Fruit fly (Drosophila melanogaster) whole organism, embryonic: ENCODE measurements around the gene hgo.

ENCODE experiments used
- Adf1 ChIP-seq: fragments of 200-800 bp; sonication (Bioruptor generic); IDR thresholded peaks from 2 replicates; pipeline ENCODE4 v1.3.6; 2022; ENCODE audit warnings: missing biosample characterization, missing genetic modification characterization
- Atf6 ChIP-seq: fragments of 200-800 bp; sonication (Bioruptor generic); IDR thresholded peaks from 2 replicates; pipeline ENCODE4 v1.3.6; 2022; ENCODE audit warnings: missing biosample characterization, missing genetic modification characterization
- CG10267 ChIP-seq: fragments of 200-800 bp; sonication (Bioruptor generic); optimal IDR thresholded peaks from 2 replicates; lab custom pipeline; 2018; ENCODE audit warnings: missing biosample characterization, mild to moderate bottlenecking, missing genetic modification characterization, moderate library complexity
- CG11504 ChIP-seq: fragments of 200-800 bp; sonication (Bioruptor generic); optimal IDR thresholded peaks from 3 replicates; lab custom pipeline; 2019; ENCODE audit warnings: missing biosample characterization, mild to moderate bottlenecking, missing genetic modification characterization, moderate library complexity
- CG14710 ChIP-seq: fragments of 200-800 bp; sonication (Bioruptor generic); optimal IDR thresholded peaks from 3 replicates; lab custom pipeline; 2019; ENCODE audit warnings: missing biosample characterization, mild to moderate bottlenecking, missing genetic modification characterization, moderate library complexity
- CG3163 ChIP-seq: fragments of 200-800 bp; sonication (Bioruptor generic); optimal IDR thresholded peaks from 3 replicates; lab custom pipeline; 2016; ENCODE audit warnings: missing biosample characterization, missing genetic modification characterization
- CG32772 ChIP-seq: fragments of 200-800 bp; sonication (Bioruptor generic); IDR thresholded peaks from 2 replicates; pipeline ENCODE4 v1.3.6; 2022; ENCODE audit warnings: missing biosample characterization, missing genetic modification characterization
- CG34224 ChIP-seq: fragments of 200-800 bp; sonication (Bioruptor generic); IDR thresholded peaks from 3 replicates; pipeline ENCODE4 v1.3.6; 2022; ENCODE audit warnings: missing biosample characterization, missing genetic modification characterization; ENCODE audit not compliant: partially characterized antibody
- CG34422 ChIP-seq: fragments of 200-800 bp; sonication (Bioruptor generic); IDR thresholded peaks from 3 replicates; pipeline ENCODE4 v1.3.6; 2022; ENCODE audit warnings: missing biosample characterization, missing genetic modification characterization
- CG4404 ChIP-seq: fragments of 200-800 bp; sonication (Bioruptor generic); IDR thresholded peaks from 2 replicates; pipeline ENCODE4 v1.3.6; 2022; ENCODE audit warnings: missing biosample characterization, missing genetic modification characterization
- CG4424 ChIP-seq: fragments of 200-800 bp; sonication (Bioruptor generic); optimal IDR thresholded peaks from 3 replicates; lab custom pipeline; 2016; ENCODE audit warnings: missing biosample characterization, missing genetic modification characterization
- CG4617 ChIP-seq: fragments of 200-800 bp; sonication (Bioruptor generic); optimal IDR thresholded peaks from 3 replicates; lab custom pipeline; 2016; ENCODE audit warnings: missing biosample characterization, missing genetic modification characterization, borderline replicate concordance
- CG6689 ChIP-seq: fragments of 200-800 bp; sonication (Bioruptor generic); IDR thresholded peaks from 2 replicates; pipeline ENCODE4 v1.3.6; 2022; ENCODE audit warnings: missing biosample characterization, missing genetic modification characterization
- CG7928 ChIP-seq: fragments of 200-800 bp; sonication (Bioruptor generic); optimal IDR thresholded peaks from 2 replicates; lab custom pipeline; 2017; ENCODE audit warnings: missing biosample characterization, mild to moderate bottlenecking, missing genetic modification characterization
- CG8281 ChIP-seq: fragments of 200-800 bp; sonication (Bioruptor generic); optimal IDR thresholded peaks from 2 replicates; lab custom pipeline; 2018; ENCODE audit warnings: missing biosample characterization, mild to moderate bottlenecking, missing genetic modification characterization, moderate library complexity
- CG8359 ChIP-seq: fragments of 200-800 bp; sonication (Bioruptor generic); optimal IDR thresholded peaks from 2 replicates; lab custom pipeline; 2017; ENCODE audit warnings: missing biosample characterization, mild to moderate bottlenecking, missing genetic modification characterization, borderline replicate concordance
- CG8765 ChIP-seq: fragments of 200-800 bp; sonication (Bioruptor generic); IDR thresholded peaks from 2 replicates; pipeline ENCODE4 v1.3.6; 2022; ENCODE audit warnings: missing biosample characterization, missing genetic modification characterization
- Dbx ChIP-seq: fragments of 200-800 bp; sonication (Bioruptor generic); IDR thresholded peaks from 3 replicates; pipeline ENCODE4 v1.3.6; 2022; ENCODE audit warnings: missing biosample characterization, missing genetic modification characterization
- Dp ChIP-seq: fragments of 200-800 bp; sonication (Bioruptor generic); optimal IDR thresholded peaks from 2 replicates; lab custom pipeline; 2018; ENCODE audit warnings: missing biosample characterization, mild to moderate bottlenecking, missing genetic modification characterization, moderate library complexity
- Dref ChIP-seq: fragments of 200-800 bp; sonication (Bioruptor generic); IDR thresholded peaks from 2 replicates; pipeline ENCODE4 v1.3.6; 2022; ENCODE audit warnings: missing biosample characterization, missing genetic modification characterization
- Drgx ChIP-seq: fragments of 200-800 bp; sonication (Bioruptor generic); IDR thresholded peaks from 2 replicates; pipeline ENCODE4 v1.3.6; 2022; ENCODE audit warnings: missing biosample characterization, missing genetic modification characterization
- E2f2 ChIP-seq: fragments of 200-800 bp; sonication (Bioruptor generic); IDR thresholded peaks from 2 replicates; pipeline ENCODE4 v1.3.6; 2022; ENCODE audit warnings: missing biosample characterization, missing genetic modification characterization
- Ets97D ChIP-seq: fragments of 200-800 bp; sonication (Bioruptor generic); optimal IDR thresholded peaks from 3 replicates; lab custom pipeline; 2016; ENCODE audit warnings: missing biosample characterization, missing genetic modification characterization
- Kr ChIP-seq: fragments of 200-800 bp; sonication (Bioruptor generic); optimal IDR thresholded peaks from 2 replicates; lab custom pipeline; 2017; ENCODE audit warnings: missing biosample characterization, mild to moderate bottlenecking, missing genetic modification characterization
- MBD-R2 ChIP-seq: fragments of 200-800 bp; sonication (Bioruptor generic); IDR thresholded peaks from 2 replicates; pipeline ENCODE4 v1.3.6; 2022; ENCODE audit warnings: missing biosample characterization, missing genetic modification characterization
- Max ChIP-seq: fragments of 200-800 bp; sonication (Bioruptor generic); optimal IDR thresholded peaks from 2 replicates; lab custom pipeline; 2016; ENCODE audit warnings: missing biosample characterization, mild to moderate bottlenecking, missing genetic modification characterization
- Myb ChIP-seq: fragments of 200-800 bp; sonication (Bioruptor generic); optimal IDR thresholded peaks from 2 replicates; lab custom pipeline; 2016; ENCODE audit warnings: missing biosample characterization, missing genetic modification characterization
- NFAT ChIP-seq: fragments of 200-800 bp; sonication (Bioruptor generic); IDR thresholded peaks from 2 replicates; pipeline ENCODE4 v1.3.6; 2022; ENCODE audit warnings: missing biosample characterization, missing genetic modification characterization
- Neu2 ChIP-seq: fragments of 200-800 bp; sonication (Bioruptor generic); optimal IDR thresholded peaks from 3 replicates; lab custom pipeline; 2016; ENCODE audit warnings: missing biosample characterization, missing genetic modification characterization, borderline replicate concordance
- Nf-YC ChIP-seq: fragments of 200-800 bp; optimal IDR thresholded peaks from 3 replicates; lab custom pipeline; 2019; ENCODE audit warnings: missing biosample characterization, mild to moderate bottlenecking, missing genetic modification characterization, moderate library complexity
- Scr ChIP-seq: fragments of 200-800 bp; sonication (Bioruptor generic); IDR thresholded peaks from 2 replicates; pipeline ENCODE4 v1.3.6; 2022; ENCODE audit warnings: missing biosample characterization, missing genetic modification characterization; ENCODE audit not compliant: partially characterized antibody
- Sin3A ChIP-seq: fragments of >200 bp; optimal IDR thresholded peaks from 2 replicates; lab custom pipeline; 2018
- Sry-δ ChIP-seq: fragments of 200-800 bp; sonication (Bioruptor generic); optimal IDR thresholded peaks from 2 replicates; lab custom pipeline; 2016; ENCODE audit warnings: missing biosample characterization, missing genetic modification characterization
- bab2 ChIP-seq: fragments of 200-800 bp; sonication (Bioruptor generic); optimal IDR thresholded peaks from 2 replicates; lab custom pipeline; 2016; ENCODE audit warnings: missing biosample characterization, missing genetic modification characterization
- bowl ChIP-seq: fragments of 200-800 bp; sonication (Bioruptor generic); IDR thresholded peaks from 2 replicates; pipeline ENCODE4 v1.3.6; 2022; ENCODE audit warnings: missing biosample characterization, missing genetic modification characterization
- danr ChIP-seq: fragments of 200-800 bp; sonication (Bioruptor generic); IDR thresholded peaks from 2 replicates; pipeline ENCODE4 v1.3.6; 2022; ENCODE audit warnings: missing biosample characterization, missing genetic modification characterization
- ftz-f1 ChIP-seq: fragments of 200-800 bp; sonication (Bioruptor generic); optimal IDR thresholded peaks from 2 replicates; lab custom pipeline; 2016; ENCODE audit warnings: missing biosample characterization, missing genetic modification characterization
- gfzf ChIP-seq: fragments of 200-800 bp; sonication (Bioruptor generic); optimal IDR thresholded peaks from 2 replicates; lab custom pipeline; 2016; ENCODE audit warnings: missing biosample characterization, mild to moderate bottlenecking, missing genetic modification characterization, moderate library complexity
- ken ChIP-seq: fragments of 200-800 bp; sonication (Bioruptor generic); IDR thresholded peaks from 3 replicates; pipeline ENCODE4 v1.3.6; 2022; ENCODE audit warnings: missing biosample characterization, missing genetic modification characterization
- lilli ChIP-seq: fragments of 200-800 bp; sonication (Bioruptor generic); optimal IDR thresholded peaks from 3 replicates; lab custom pipeline; 2016; ENCODE audit warnings: missing biosample characterization, missing genetic modification characterization
- pb ChIP-seq: fragments of 200-800 bp; sonication (Bioruptor generic); optimal IDR thresholded peaks from 3 replicates; lab custom pipeline; 2016; ENCODE audit warnings: missing biosample characterization, missing genetic modification characterization
- phol ChIP-seq: fragments of 200-800 bp; sonication (Bioruptor generic); optimal IDR thresholded peaks from 3 replicates; lab custom pipeline; 2018; ENCODE audit warnings: missing biosample characterization, mild to moderate bottlenecking, missing genetic modification characterization, moderate library complexity
- ro ChIP-seq: fragments of 200-800 bp; sonication (Bioruptor generic); IDR thresholded peaks from 2 replicates; pipeline ENCODE4 v1.3.6; 2022; ENCODE audit warnings: missing biosample characterization, missing genetic modification characterization
- sc ChIP-seq, 3 experiments: fragments of >200 bp in 2 of 3; fragments of 200-800 bp in 1 of 3; sonication (Bioruptor generic) in 1 of 3; optimal IDR thresholded peaks; 2 replicates in 2 of 3; 3 replicates in 1 of 3; lab custom pipeline; 2017; ENCODE audit warnings: mild to moderate bottlenecking in 1 of 3, missing biosample characterization in 1 of 3, missing genetic modification characterization in 1 of 3, missing genetic modification reagents in 1 of 3
- sd ChIP-seq: fragments of 200-800 bp; sonication (Bioruptor generic); optimal IDR thresholded peaks from 3 replicates; lab custom pipeline; 2018; ENCODE audit warnings: missing biosample characterization, mild to moderate bottlenecking, missing genetic modification characterization, moderate library complexity
- shn ChIP-seq: fragments of 200-800 bp; sonication (Bioruptor generic); optimal IDR thresholded peaks from 3 replicates; lab custom pipeline; 2016; ENCODE audit warnings: missing biosample characterization, missing genetic modification characterization
- sob ChIP-seq: fragments of 200-800 bp; sonication (Bioruptor generic); IDR thresholded peaks from 2 replicates; pipeline ENCODE4 v1.3.6; 2022; ENCODE audit warnings: missing biosample characterization, missing genetic modification characterization
- tap ChIP-seq: fragments of 200-800 bp; optimal IDR thresholded peaks from 3 replicates; lab custom pipeline; 2019; ENCODE audit warnings: missing biosample characterization, mild to moderate bottlenecking, missing genetic modification characterization, moderate library complexity
- tna ChIP-seq: fragments of 200-800 bp; sonication (Bioruptor generic); IDR thresholded peaks from 2 replicates; pipeline ENCODE4 v1.3.6; 2022; ENCODE audit warnings: missing biosample characterization, missing genetic modification characterization; ENCODE audit not compliant: partially characterized antibody
- vnd ChIP-seq: fragments of 200-800 bp; sonication (Bioruptor generic); IDR thresholded peaks from 3 replicates; pipeline ENCODE4 v1.3.6; 2022; ENCODE audit warnings: missing biosample characterization, missing genetic modification characterization; ENCODE audit not compliant: partially characterized antibody

The hgo gene

DNA sequence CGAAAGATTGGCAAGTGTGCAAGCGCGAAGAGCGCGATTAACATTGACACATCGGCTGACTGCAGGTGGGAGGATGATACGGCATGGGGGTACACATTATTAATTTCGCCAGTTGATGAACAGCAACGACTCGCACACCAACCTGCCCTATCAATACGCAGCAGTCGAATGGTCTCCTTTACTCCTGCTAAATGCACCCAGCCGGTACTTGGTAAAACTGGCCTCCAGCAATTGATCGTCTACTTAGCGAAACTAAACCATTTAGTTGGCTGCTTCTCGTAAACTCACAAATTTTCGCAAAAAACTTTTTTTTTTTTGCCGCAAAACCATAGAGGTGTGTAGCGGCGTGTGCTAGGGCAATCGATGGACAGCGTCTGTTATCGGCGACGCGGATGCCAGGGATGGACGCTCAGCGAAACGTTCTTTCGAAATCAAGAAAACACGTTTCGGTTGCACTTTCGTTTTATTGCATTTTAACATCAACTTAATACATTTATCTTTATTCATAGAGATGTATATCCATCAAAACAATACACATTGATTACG lies 35.6 kb upstream of the hgo start, which contains the start of gene Ge-1 (continued):
- TF ChIP-seq shn (GFP tag; lab: Kevin White, UChicago) (no peak), NFAT (GFP tag; lab: Robert Waterston, UW) (0 out of 2 replicates have a peak, but pooled peaks have one; percentile 28), Kr (GFP tag; lab: Kevin White, UChicago) (no peak), CG8281 (no peak), CG14710 (tag; lab: Kevin White, UChicago) (peak; percentile 34), CG10267 (tag; lab: Kevin White, UChicago) (peak; percentile 15), Nf-YC (tag; lab: Kevin White, UChicago) (no peak), CG6689 (GFP tag; lab: Robert Waterston, UW) (peak; percentile 51), Atf6 (GFP tag; lab: Robert Waterston, UW) (0 out of 2 replicates have a peak, but pooled peaks have one; percentile 9), ken (GFP tag; lab: Robert Waterston, UW) (no peak), danr (GFP tag; lab: Robert Waterston, UW) (no peak), Adf1 (GFP tag; lab: Robert Waterston, UW) (peak; percentile 15; the same call in 1 of the 2 replicates), CG11504 (tag; lab: Kevin White, UChicago) (no peak), Sry-δ (GFP tag; lab: Kevin White, UChicago) (peak; percentile 90), CG3163 (no peak), ftz-f1 (GFP tag; lab: Kevin White, UChicago) (peak; percentile 3), sd (tag; lab: Kevin White, UChicago) (no peak), Max (GFP tag; lab: Kevin White, UChicago) (no peak), vnd (peak; percentile 43; the same call in 1 of the 3 replicates), Dbx (peak; percentile 59; the same call in 1 of the 3 replicates), CG34224 (GFP tag; lab: Robert Waterston, UW) (peak; percentile 36), pb (GFP tag; lab: Kevin White, UChicago) (no peak), tna (0 out of 2 replicates have a peak, but pooled peaks have one; percentile 20), CG4424 (GFP tag; lab: Kevin White, UChicago) (peak; percentile 19), Myb (GFP tag; lab: Kevin White, UChicago) (peak; percentile 98), Neu2 (GFP tag; lab: Kevin White, UChicago) (no peak), Scr (GFP tag; lab: Robert Waterston, UW) (peak; percentile 60), Dref (GFP tag; lab: Robert Waterston, UW) (peak; percentile 87), gfzf (GFP tag; lab: Kevin White, UChicago) (peak; percentile 2), CG4617 (peak; percentile 30), CG32772 (GFP tag; lab: Robert Waterston, UW) (peak; percentile 79), lilli (GFP tag; lab: Kevin White, UChicago) (no peak), Sin3A (lab: Kevin White, UChicago) (peak; percentile 52), CG4404 (GFP tag; lab: Robert Waterston, UW) (no peak), sob (no peak), CG34422 (peak; percentile 84; the same call in 2 of the 3 replicates), bab2 (GFP tag; lab: Kevin White, UChicago) (no peak), phol (peak; percentile 5), sc (optimal IDR thresholded peaks at IDR 0.05; lab: Kevin White, UChicago) (no peak), sc (GFP tag; optimal IDR thresholded peaks at IDR 0.05; lab: Kevin White, UChicago) (no peak), Dp (GFP tag; lab: Kevin White, UChicago) (peak; percentile 60), Drgx (GFP tag; lab: Robert Waterston, UW) (no peak), tap (tag; lab: Kevin White, UChicago) (no peak), CG8359 (GFP tag; lab: Kevin White, UChicago) (no peak), E2f2 (GFP tag; lab: Robert Waterston, UW) (peak; percentile 74), CG7928 (peak; percentile 95), bowl (GFP tag; lab: Robert Waterston, UW) (no peak), CG8765 (no peak), ro (GFP tag; lab: Robert Waterston, UW) (no peak), Ets97D (GFP tag; lab: Kevin White, UChicago) (peak; percentile 26), MBD-R2 (GFP tag; lab: Robert Waterston, UW) (peak; percentile 82)
